Worm (Caenorhabditis elegans) whole organism, early embryonic: ENCODE measurements around the gene C10G8.3.

Experiments used
- B0310.2 ChIP-seq: sonication (generic microtip); optimal IDR thresholded peaks from 2 replicates; lab custom pipeline; 2016; ENCODE audit warnings: mild to moderate bottlenecking, missing genetic modification characterization, missing compliant biosample characterization
- F13C5.2 ChIP-seq: sonication (generic microtip); optimal IDR thresholded peaks from 2 replicates; lab custom pipeline; 2017; ENCODE audit warnings: mild to moderate bottlenecking, missing genetic modification characterization, inconsistent platforms, missing compliant biosample characterization
- aly-1 ChIP-seq: sonication (generic microtip); optimal IDR thresholded peaks from 2 replicates; lab custom pipeline; 2016; ENCODE audit warnings: missing genetic modification characterization, missing compliant biosample characterization
- ama-1 ChIP-seq: fragments of 150-350 bp; optimal IDR thresholded peaks from 2 replicates; lab custom pipeline; 2014
- ceh-13 ChIP-seq: fragments of 200-800 bp; sonication (Bioruptor generic); optimal IDR thresholded peaks from 2 replicates; lab custom pipeline; 2018; ENCODE audit warnings: mild to moderate bottlenecking, missing genetic modification characterization, missing compliant biosample characterization
- ceh-36 ChIP-seq: sonication (generic microtip); optimal IDR thresholded peaks from 2 replicates; lab custom pipeline; 2016; ENCODE audit warnings: missing genetic modification characterization, inconsistent platforms, missing compliant biosample characterization
- ets-7 ChIP-seq: sonication (generic microtip); optimal IDR thresholded peaks from 2 replicates; lab custom pipeline; 2016; ENCODE audit warnings: missing genotype, missing genetic modification characterization, missing compliant biosample characterization
- flt-1 ChIP-seq: fragments of 200-800 bp; sonication (Bioruptor generic); IDR thresholded peaks from 2 replicates; pipeline ENCODE4 v1.3.6; 2022; ENCODE audit warnings: missing genetic modification characterization, missing compliant biosample characterization
- hmbx-1 ChIP-seq: sonication (generic microtip); optimal IDR thresholded peaks from 2 replicates; lab custom pipeline; 2016; ENCODE audit warnings: mild to moderate bottlenecking, missing genetic modification characterization, missing compliant biosample characterization
- hmg-4 ChIP-seq: fragments of 200-800 bp; sonication (Bioruptor generic); optimal IDR thresholded peaks from 2 replicates; lab custom pipeline; 2018; ENCODE audit warnings: mild to moderate bottlenecking, missing genetic modification characterization, missing compliant biosample characterization
- hnd-1 ChIP-seq: sonication (generic microtip); optimal IDR thresholded peaks from 2 replicates; lab custom pipeline; 2016; ENCODE audit warnings: missing genetic modification characterization, missing compliant biosample characterization
- pes-1 ChIP-seq: fragments of 200-800 bp; sonication (Bioruptor generic); IDR thresholded peaks from 2 replicates; pipeline ENCODE4 v1.3.6; 2022; ENCODE audit warnings: missing genetic modification reagents, missing genetic modification characterization, missing compliant biosample characterization
- scrt-1 ChIP-seq: fragments of 200-800 bp; sonication (Bioruptor generic); IDR thresholded peaks from 2 replicates; pipeline ENCODE4 v1.3.6; 2022; ENCODE audit warnings: missing genetic modification characterization, missing compliant biosample characterization
- sea-1 ChIP-seq: fragments of 200-800 bp; sonication (Bioruptor generic); conservative IDR thresholded peaks from 2 replicates; pipeline ENCODE4 v1.3.6; 2022; ENCODE audit warnings: missing genetic modification characterization, missing compliant biosample characterization
- tbx-11 ChIP-seq: fragments of 200-800 bp; sonication (Bioruptor generic); IDR thresholded peaks from 2 replicates; pipeline ENCODE4 v1.3.6; 2022; ENCODE audit warnings: missing genetic modification characterization, missing compliant biosample characterization
- tbx-37 ChIP-seq: fragments of 200-800 bp; sonication (Bioruptor generic); conservative IDR thresholded peaks from 2 replicates; pipeline ENCODE4 v1.3.6; 2022; ENCODE audit warnings: missing genetic modification reagents, missing genetic modification characterization, missing compliant biosample characterization
- tra-4 ChIP-seq: sonication (generic microtip); optimal IDR thresholded peaks from 2 replicates; lab custom pipeline; 2017; ENCODE audit warnings: missing genetic modification characterization, missing compliant biosample characterization

C10G8.3 gene

DNA sequence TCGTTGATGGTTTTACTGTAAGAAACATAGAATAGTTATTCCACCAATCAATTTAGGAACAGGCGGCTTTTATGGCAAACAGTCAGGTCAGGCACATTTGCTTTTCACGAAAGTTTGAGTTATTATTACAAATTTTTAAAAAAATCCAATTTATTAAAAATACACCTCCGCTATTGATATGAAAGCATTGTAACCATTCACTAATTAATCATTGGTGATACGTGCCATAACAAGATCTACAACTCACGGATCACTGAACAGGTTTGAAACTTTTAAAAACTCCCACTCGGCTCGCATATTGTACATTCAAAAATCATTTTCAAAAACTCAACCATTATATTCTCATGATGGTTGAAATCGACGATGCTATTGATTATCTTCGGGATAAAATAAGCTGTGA lies 26.9 kb downstream of the C10G8.3 start, which contains the start of gene srg-27:
Gene srg-27, plus strand, starts transcription at position 301 of the 400 bp plus-strand sequence.
- TF ChIP-seq ets-7 (tag; lab: Kevin White, UChicago) (no peak), sea-1 (GFP tag; lab: Robert Waterston, UW) (no peak), tbx-11 (GFP tag; lab: Robert Waterston, UW) (no peak), hmg-4 (no peak), scrt-1 (no peak), pes-1 (no peak), tra-4 (no peak), B0310.2 (tag; lab: Kevin White, UChicago) (no peak), F13C5.2 (tag; lab: Kevin White, UChicago) (no peak), ceh-13 (GFP tag; lab: Kevin White, UChicago) (no peak), hnd-1 (tag; lab: Kevin White, UChicago) (no peak), flt-1 (GFP tag; lab: Robert Waterston, UW) (no peak), ceh-36 (tag; lab: Kevin White, UChicago) (no peak), aly-1 (tag; lab: Kevin White, UChicago) (no peak), hmbx-1 (tag; lab: Kevin White, UChicago) (no peak), ama-1 (lab: Kevin White, UChicago) (no peak), tbx-37 (GFP tag; lab: Robert Waterston, UW) (no peak)

DNA sequence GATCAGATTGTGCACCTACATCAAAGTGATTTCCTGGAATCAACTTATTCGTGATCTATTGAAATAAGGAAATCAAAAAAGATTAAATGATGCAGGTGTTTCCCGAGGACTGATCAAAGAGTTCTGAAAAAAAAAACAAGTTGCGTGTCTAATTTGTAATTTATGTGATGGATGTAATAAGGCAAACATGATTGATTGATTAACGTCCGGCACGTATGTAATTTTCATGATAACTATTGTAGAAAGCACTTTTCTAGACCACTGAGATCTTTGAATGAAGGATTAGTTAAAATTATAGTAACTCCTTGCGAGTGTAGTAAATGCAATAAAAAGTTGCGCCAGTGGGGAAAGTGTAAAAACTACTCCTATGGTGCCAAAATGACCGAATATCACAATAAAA lies 32.9 kb downstream of the C10G8.3 start, which contains the start of gene srg-25:
Gene srg-25, minus strand, starts transcription at position 101 of the 400 bp plus-strand sequence.
- TF ChIP-seq hmbx-1 (tag; lab: Kevin White, UChicago) (no peak), hnd-1 (tag; lab: Kevin White, UChicago) (no peak), tra-4 (no peak)

DNA sequence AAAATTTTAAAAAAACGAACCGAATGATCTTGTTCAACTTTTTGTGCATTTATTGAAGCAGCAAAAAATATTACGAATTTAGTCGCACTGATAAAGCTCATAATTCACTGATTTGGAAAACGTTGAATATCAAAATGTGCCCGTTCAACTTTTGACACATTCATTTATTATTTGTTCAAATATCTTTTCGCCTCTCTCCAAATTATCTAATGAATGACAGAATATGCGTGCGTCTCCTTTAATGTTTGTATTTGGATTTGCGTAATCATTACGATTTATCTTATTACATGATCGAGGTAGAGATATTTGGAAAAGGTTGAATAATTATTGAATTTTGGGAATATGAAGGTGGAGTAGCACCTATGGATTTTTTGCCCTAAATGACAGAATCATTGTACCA lies 36.9 kb downstream of the C10G8.3 start, which contains the start of gene T09D3.3:
Gene T09D3.3, minus strand, starts transcription at position 101 of the 400 bp plus-strand sequence.
- no peak for TF ChIP-seq tra-4

DNA sequence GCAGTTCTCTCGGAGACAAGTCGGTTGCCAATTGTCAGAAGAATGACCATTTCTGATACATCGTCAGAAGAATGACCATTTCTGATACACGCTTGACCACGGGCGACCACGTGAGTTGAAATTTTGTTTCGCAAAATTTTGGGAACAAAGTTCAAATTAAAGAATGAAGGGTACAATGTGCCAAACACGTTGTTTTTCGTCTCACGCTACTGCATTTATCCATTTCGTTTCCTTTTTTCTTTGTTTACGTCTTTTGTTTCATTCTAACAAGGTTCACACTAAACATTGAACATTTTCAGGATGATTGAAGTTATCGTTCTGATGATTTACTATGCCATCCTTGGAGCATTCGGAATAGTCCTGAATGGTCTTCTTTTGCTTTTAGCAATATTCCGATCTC lies 38.9 kb downstream of the C10G8.3 start, which contains the start of gene srd-9:
Gene srd-9, plus strand, starts transcription at position 301 of the 400 bp plus-strand sequence.
- TF ChIP-seq hnd-1 (tag; lab: Kevin White, UChicago) (no peak), ceh-36 (tag; lab: Kevin White, UChicago) (no peak), aly-1 (tag; lab: Kevin White, UChicago) (no peak), ceh-13 (GFP tag; lab: Kevin White, UChicago) (no peak), sea-1 (GFP tag; lab: Robert Waterston, UW) (no peak), hmg-4 (no peak), tbx-11 (GFP tag; lab: Robert Waterston, UW) (no peak), tbx-37 (GFP tag; lab: Robert Waterston, UW) (no peak), ets-7 (tag; lab: Kevin White, UChicago) (no peak), F13C5.2 (tag; lab: Kevin White, UChicago) (no peak), ama-1 (lab: Kevin White, UChicago) (no peak), pes-1 (no peak)

DNA sequence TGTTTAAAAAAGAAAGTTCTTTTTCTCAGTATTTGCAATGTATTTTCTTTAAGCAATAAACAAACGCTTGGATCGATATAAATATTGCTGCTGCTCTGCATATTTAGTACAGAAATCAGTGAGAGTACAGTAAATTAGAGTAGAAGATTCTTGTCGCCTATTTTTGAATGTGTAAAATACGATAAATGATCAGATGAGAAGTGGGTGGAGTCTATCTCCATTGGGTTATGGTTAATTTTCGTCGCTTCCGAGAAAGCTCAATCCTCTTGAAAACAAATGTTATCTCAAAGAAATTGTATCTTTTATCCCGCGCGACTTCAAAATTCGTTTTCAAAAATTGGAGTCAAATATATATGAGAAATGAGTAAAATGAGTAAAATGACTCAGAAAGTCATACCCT lies 46.2 kb downstream of the C10G8.3 start, which contains the start of gene nhr-216:
Gene nhr-216, minus strand, starts transcription at position 101 of the 400 bp plus-strand sequence.
- TF ChIP-seq F13C5.2 (tag; lab: Kevin White, UChicago), result no peak
- no peak for TF ChIP-seq flt-1 (GFP tag; lab: Robert Waterston, UW)
- TF ChIP-seq ceh-13 (GFP tag; lab: Kevin White, UChicago), result no peak
- TF ChIP-seq ceh-36 (tag; lab: Kevin White, UChicago), result no peak
- no peak for TF ChIP-seq hmg-4
- TF ChIP-seq tra-4, result no peak
- TF ChIP-seq B0310.2 (tag; lab: Kevin White, UChicago), result no peak
- no peak for TF ChIP-seq scrt-1
- TF ChIP-seq aly-1 (tag; lab: Kevin White, UChicago), result no peak
- TF ChIP-seq hnd-1 (tag; lab: Kevin White, UChicago), result no peak
- no peak for TF ChIP-seq pes-1
- TF ChIP-seq ama-1 (lab: Kevin White, UChicago), result no peak
- TF ChIP-seq tbx-37 (GFP tag; lab: Robert Waterston, UW), result no peak
- no peak for TF ChIP-seq ets-7 (tag; lab: Kevin White, UChicago)

DNA sequence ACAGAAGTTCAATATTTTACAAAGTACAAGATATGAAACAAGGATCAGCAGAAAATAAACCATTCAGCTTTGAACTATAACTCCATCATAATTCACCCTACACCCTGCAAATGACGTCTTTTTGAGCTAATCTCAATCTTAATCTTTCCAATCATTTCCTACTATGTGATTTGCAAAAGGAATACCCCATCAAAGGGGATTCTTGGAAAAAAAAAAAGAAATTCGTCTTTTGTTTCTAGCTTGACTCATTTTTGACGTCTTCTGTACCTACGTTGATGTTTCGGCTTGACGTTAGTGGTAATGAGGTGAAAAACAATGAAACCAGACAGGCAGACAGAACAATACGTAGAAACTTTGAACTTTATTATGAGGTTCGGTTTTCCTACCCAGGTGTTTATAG lies 49.7 kb downstream of the C10G8.3 start:
- TF ChIP-seq ceh-36 (tag; lab: Kevin White, UChicago) (no peak), ceh-13 (GFP tag; lab: Kevin White, UChicago) (no peak), hmbx-1 (tag; lab: Kevin White, UChicago) (no peak), ama-1 (lab: Kevin White, UChicago) (no peak), hnd-1 (tag; lab: Kevin White, UChicago) (no peak), ets-7 (tag; lab: Kevin White, UChicago) (no peak), hmg-4 (no peak), scrt-1 (no peak), sea-1 (GFP tag; lab: Robert Waterston, UW) (no peak), B0310.2 (tag; lab: Kevin White, UChicago) (no peak), tbx-11 (GFP tag; lab: Robert Waterston, UW) (no peak)
